Fruit fly (Drosophila melanogaster): ENCODE data around the gene Vps36.

Vps36 gene

dm6 chr3L:13478339-13479203 is 34.3 kb downstream of the Vps36 start (continued):
- TF ChIP-seq CG15696 (tag; optimal IDR thresholded peaks at IDR 0.05) (no peak), CG12219 (GFP tag; optimal IDR thresholded peaks at IDR 0.05) (no peak), Fer1 (GFP tag; optimal IDR thresholded peaks at IDR 0.05) (no peak), CG6654 (GFP tag; optimal IDR thresholded peaks at IDR 0.05) (no peak), CG8765 (GFP tag; IDR thresholded peaks at IDR 0.05) (no peak), CG10543 (GFP tag; optimal IDR thresholded peaks at IDR 0.05) (peak; percentile 67), BEAF-32 (GFP tag; optimal IDR thresholded peaks at IDR 0.05) (no peak), cas (GFP tag; IDR thresholded peaks at IDR 0.05) (no peak), sima (GFP tag; optimal IDR thresholded peaks at IDR 0.05) (no peak), Ravus (GFP tag; IDR thresholded peaks at IDR 0.05) (no peak), CG9609 (GFP tag; optimal IDR thresholded peaks at IDR 0.05) (no peak), CG16815 (GFP tag; optimal IDR thresholded peaks at IDR 0.05) (no peak), Bdp1 (GFP tag; optimal IDR thresholded peaks at IDR 0.05) (no peak), Mrtf (GFP tag; IDR thresholded peaks at IDR 0.05) (no peak), Mes4 (GFP tag; optimal IDR thresholded peaks at IDR 0.05) (no peak), sens-2 (GFP tag; IDR thresholded peaks at IDR 0.05) (0 out of 2 replicates have a peak, but pooled peaks have one; percentile 6), ems (GFP tag; optimal IDR thresholded peaks at IDR 0.05) (no peak), Gug (GFP tag; IDR thresholded peaks at IDR 0.05) (no peak; the same call in 3 of the 4 replicates), hbn (GFP tag; IDR thresholded peaks at IDR 0.05; ENCODE audit: partially characterized antibody) (no peak), vvl (GFP tag; IDR thresholded peaks at IDR 0.05) (no peak; the same call in 1 of the 2 replicates), D (optimal IDR thresholded peaks at IDR 0.05) (no peak), D (GFP tag; optimal IDR thresholded peaks at IDR 0.05) (no peak), CG4360 (GFP tag; IDR thresholded peaks at IDR 0.05) (no peak), sim (GFP tag; IDR thresholded peaks at IDR 0.05) (no peak), GATAe (GFP tag; conservative IDR thresholded peaks at IDR 0.05) (no peak), CG6791 (GFP tag; IDR thresholded peaks at IDR 0.05; ENCODE audit: partially characterized antibody) (no peak), gcm (GFP tag; optimal IDR thresholded peaks at IDR 0.05) (no peak), CrebB (tag; optimal IDR thresholded peaks at IDR 0.05) (no peak), CG2889 (GFP tag; IDR thresholded peaks at IDR 0.05) (no peak), CG18599 (GFP tag; optimal IDR thresholded peaks at IDR 0.05) (peak; percentile 31), lilli (GFP tag; optimal IDR thresholded peaks at IDR 0.05) (peak; percentile 33), z (GFP tag; IDR thresholded peaks at IDR 0.05) (no peak), pum (GFP tag; optimal IDR thresholded peaks at IDR 0.05) (no peak), CG2202 (tag; optimal IDR thresholded peaks at IDR 0.05) (no peak), Sox102F (GFP tag; optimal IDR thresholded peaks at IDR 0.05) (no peak), cg (GFP tag; optimal IDR thresholded peaks at IDR 0.05) (no peak), ase (GFP tag; IDR thresholded peaks at IDR 0.05) (no peak), Ssrp (tag; optimal IDR thresholded peaks at IDR 0.05) (no peak), HLHmδ (GFP tag; optimal IDR thresholded peaks at IDR 0.05) (no peak), CG10431 (GFP tag; optimal IDR thresholded peaks at IDR 0.05) (no peak), CG9797 (GFP tag; optimal IDR thresholded peaks at IDR 0.05) (no peak), CG3281 (GFP tag; optimal IDR thresholded peaks at IDR 0.05) (no peak), CG13424 (tag; optimal IDR thresholded peaks at IDR 0.05) (peak; percentile 24), odd (GFP tag; optimal IDR thresholded peaks at IDR 0.05) (no peak), CG4730 (GFP tag; IDR thresholded peaks at IDR 0.05) (no peak), tap (tag; optimal IDR thresholded peaks at IDR 0.05) (no peak), CG14667 (GFP tag; IDR thresholded peaks at IDR 0.05) (no peak), tup (GFP tag; optimal IDR thresholded peaks at IDR 0.05) (no peak), CG9215 (GFP tag; IDR thresholded peaks at IDR 0.05) (no peak), CG7556 (GFP tag; optimal IDR thresholded peaks at IDR 0.05) (peak; percentile 20)

All from whole organism, embryonic.